Fruit fly (Drosophila melanogaster) whole organism, embryonic: ENCODE results near the gene Rsbp15.

Source experiments
- Adf1 ChIP-seq: fragments of 200-800 bp; sonication (Bioruptor generic); IDR thresholded peaks from 2 replicates; pipeline ENCODE4 v1.3.6; 2022; ENCODE audit warnings: missing biosample characterization, missing genetic modification characterization
- Atf6 ChIP-seq: fragments of 200-800 bp; sonication (Bioruptor generic); IDR thresholded peaks from 2 replicates; pipeline ENCODE4 v1.3.6; 2022; ENCODE audit warnings: missing biosample characterization, missing genetic modification characterization
- CG10979 ChIP-seq: fragments of 200-800 bp; sonication (Bioruptor generic); optimal IDR thresholded peaks from 2 replicates; lab custom pipeline; 2018; ENCODE audit warnings: missing biosample characterization, mild to moderate bottlenecking, missing genetic modification characterization, moderate library complexity
- CG11723 ChIP-seq: fragments of 200-800 bp; sonication (Bioruptor generic); optimal IDR thresholded peaks from 2 replicates; lab custom pipeline; 2017; ENCODE audit warnings: missing biosample characterization, mild to moderate bottlenecking, missing genetic modification characterization
- CG12236 ChIP-seq: fragments of 200-800 bp; sonication (Bioruptor generic); optimal IDR thresholded peaks from 2 replicates; lab custom pipeline; 2016; ENCODE audit warnings: missing biosample characterization, missing genetic modification characterization
- CG12659 ChIP-seq: fragments of 200-800 bp; sonication (Bioruptor generic); optimal IDR thresholded peaks from 3 replicates; lab custom pipeline; 2017; ENCODE audit warnings: mild to moderate bottlenecking, missing biosample characterization, missing genetic modification reagents, missing genetic modification characterization
- CG13296 ChIP-seq: fragments of 200-800 bp; sonication (Bioruptor generic); optimal IDR thresholded peaks from 3 replicates; lab custom pipeline; 2018; ENCODE audit warnings: missing biosample characterization, mild to moderate bottlenecking, missing genetic modification characterization
- CG13775 ChIP-seq: fragments of 200-800 bp; sonication (Bioruptor generic); optimal IDR thresholded peaks from 3 replicates; lab custom pipeline; 2017; ENCODE audit warnings: missing biosample characterization, mild to moderate bottlenecking, missing genetic modification characterization
- CG15269 ChIP-seq: fragments of 200-800 bp; sonication (Bioruptor generic); optimal IDR thresholded peaks from 2 replicates; lab custom pipeline; 2018; ENCODE audit warnings: missing biosample characterization, mild to moderate bottlenecking, missing genetic modification characterization, moderate library complexity
- CG16779 ChIP-seq: fragments of 200-800 bp; sonication (Bioruptor generic); IDR thresholded peaks from 2 replicates; pipeline ENCODE4 v1.3.6; 2022; ENCODE audit warnings: missing biosample characterization, missing genetic modification characterization
- CG17186 ChIP-seq: fragments of 200-800 bp; sonication (Bioruptor generic); optimal IDR thresholded peaks from 3 replicates; lab custom pipeline; 2017; ENCODE audit warnings: missing biosample characterization, missing genetic modification reagents, missing genetic modification characterization
- CG17802 ChIP-seq: fragments of 200-800 bp; sonication (Bioruptor generic); optimal IDR thresholded peaks from 2 replicates; lab custom pipeline; 2018; ENCODE audit warnings: missing biosample characterization, mild to moderate bottlenecking, missing genetic modification characterization, moderate library complexity
- CG2202 ChIP-seq: fragments of 200-800 bp; sonication (Bioruptor generic); optimal IDR thresholded peaks from 2 replicates; lab custom pipeline; 2018; ENCODE audit warnings: missing biosample characterization, mild to moderate bottlenecking, missing genetic modification characterization
- CG30020 ChIP-seq: fragments of 200-800 bp; optimal IDR thresholded peaks from 2 replicates; lab custom pipeline; 2019; ENCODE audit warnings: missing biosample characterization, mild to moderate bottlenecking, missing genetic modification characterization, moderate library complexity
- CG3995 ChIP-seq: fragments of 200-800 bp; sonication (Bioruptor generic); optimal IDR thresholded peaks from 3 replicates; lab custom pipeline; 2016; ENCODE audit warnings: missing biosample characterization, missing genetic modification characterization
- CG42726 ChIP-seq: fragments of 200-800 bp; sonication (Bioruptor generic); IDR thresholded peaks from 2 replicates; pipeline ENCODE4 v1.3.6; 2022; ENCODE audit warnings: missing biosample characterization, missing genetic modification characterization; ENCODE audit not compliant: partially characterized antibody
- CG4282 ChIP-seq: fragments of 200-800 bp; sonication (Bioruptor generic); optimal IDR thresholded peaks from 2 replicates; lab custom pipeline; 2016; ENCODE audit warnings: missing biosample characterization, missing genetic modification characterization
- CG4617 ChIP-seq: fragments of 200-800 bp; sonication (Bioruptor generic); optimal IDR thresholded peaks from 3 replicates; lab custom pipeline; 2016; ENCODE audit warnings: missing biosample characterization, missing genetic modification characterization, borderline replicate concordance
- CG6272 ChIP-seq: fragments of 200-800 bp; sonication (Bioruptor generic); IDR thresholded peaks from 2 replicates; pipeline ENCODE4 v1.3.6; 2022; ENCODE audit warnings: missing biosample characterization, missing genetic modification characterization
- Dek ChIP-seq: fragments of 200-800 bp; sonication (Bioruptor generic); optimal IDR thresholded peaks from 3 replicates; lab custom pipeline; 2019; ENCODE audit warnings: missing biosample characterization, mild to moderate bottlenecking, missing genetic modification characterization, moderate library complexity
- Dp ChIP-seq: fragments of 200-800 bp; sonication (Bioruptor generic); optimal IDR thresholded peaks from 2 replicates; lab custom pipeline; 2018; ENCODE audit warnings: missing biosample characterization, mild to moderate bottlenecking, missing genetic modification characterization, moderate library complexity
- E2f2 ChIP-seq: fragments of 200-800 bp; sonication (Bioruptor generic); IDR thresholded peaks from 2 replicates; pipeline ENCODE4 v1.3.6; 2022; ENCODE audit warnings: missing biosample characterization, missing genetic modification characterization
- HHEX ChIP-seq: fragments of 200-800 bp; sonication (Bioruptor generic); optimal IDR thresholded peaks from 3 replicates; lab custom pipeline; 2017; ENCODE audit warnings: missing biosample characterization, mild to moderate bottlenecking, missing genetic modification characterization, missing genetic modification reagents
- HmgZ ChIP-seq: fragments of 200-800 bp; sonication (Bioruptor generic); optimal IDR thresholded peaks from 2 replicates; lab custom pipeline; 2018; ENCODE audit warnings: missing biosample characterization, mild to moderate bottlenecking, missing genetic modification characterization
- Jarid2 ChIP-seq: fragments of 200-800 bp; sonication (Bioruptor generic); optimal IDR thresholded peaks from 3 replicates; lab custom pipeline; 2017; ENCODE audit warnings: mild to moderate bottlenecking, missing biosample characterization, missing genetic modification reagents, missing genetic modification characterization
- Kr ChIP-seq: fragments of 200-800 bp; sonication (Bioruptor generic); optimal IDR thresholded peaks from 2 replicates; lab custom pipeline; 2017; ENCODE audit warnings: missing biosample characterization, mild to moderate bottlenecking, missing genetic modification characterization
- Lim3 ChIP-seq: fragments of 200-800 bp; sonication (Bioruptor generic); IDR thresholded peaks from 2 replicates; pipeline ENCODE4 v1.3.6; 2022; ENCODE audit warnings: missing biosample characterization, missing genetic modification characterization
- MESR4 ChIP-seq: fragments of 200-800 bp; sonication (Bioruptor generic); optimal IDR thresholded peaks from 2 replicates; lab custom pipeline; 2018; ENCODE audit warnings: missing biosample characterization, mild to moderate bottlenecking, missing genetic modification characterization, moderate library complexity
- Mad ChIP-seq: fragments of 200-800 bp; sonication (Bioruptor generic); optimal IDR thresholded peaks from 2 replicates; lab custom pipeline; 2016; ENCODE audit warnings: missing biosample characterization, missing genetic modification characterization
- NC2α ChIP-seq: fragments of 200-800 bp; sonication (Bioruptor generic); optimal IDR thresholded peaks from 2 replicates; lab custom pipeline; 2016; ENCODE audit warnings: missing biosample characterization, missing genetic modification characterization
- Nf-YA ChIP-seq: fragments of 200-800 bp; sonication (Bioruptor generic); IDR thresholded peaks from 2 replicates; pipeline ENCODE4 v1.3.6; 2022; ENCODE audit warnings: missing biosample characterization, missing genetic modification characterization
- Ravus ChIP-seq: fragments of 200-800 bp; sonication (Bioruptor generic); IDR thresholded peaks from 2 replicates; pipeline ENCODE4 v1.3.6; 2022; ENCODE audit warnings: missing biosample characterization, missing genetic modification characterization
- Scr ChIP-seq: fragments of 200-800 bp; sonication (Bioruptor generic); IDR thresholded peaks from 2 replicates; pipeline ENCODE4 v1.3.6; 2022; ENCODE audit warnings: missing biosample characterization, missing genetic modification characterization; ENCODE audit not compliant: partially characterized antibody
- Xrp1 ChIP-seq: fragments of 200-800 bp; sonication (Bioruptor generic); IDR thresholded peaks from 2 replicates; pipeline ENCODE4 v1.3.6; 2022; ENCODE audit warnings: missing biosample characterization, missing genetic modification characterization
- ap ChIP-seq: fragments of 200-800 bp; sonication (Bioruptor generic); IDR thresholded peaks from 2 replicates; pipeline ENCODE4 v1.3.6; 2022; ENCODE audit warnings: missing biosample characterization, missing genetic modification characterization
- az2 ChIP-seq: fragments of 200-800 bp; sonication (Bioruptor generic); optimal IDR thresholded peaks from 3 replicates; lab custom pipeline; 2016; ENCODE audit warnings: missing biosample characterization, missing genetic modification characterization
- bowl ChIP-seq: fragments of 200-800 bp; sonication (Bioruptor generic); IDR thresholded peaks from 2 replicates; pipeline ENCODE4 v1.3.6; 2022; ENCODE audit warnings: missing biosample characterization, missing genetic modification characterization
- bsh ChIP-seq, 2 experiments: fragments of 200-800 bp; sonication (Bioruptor generic); optimal IDR thresholded peaks; 2 replicates each; lab custom pipeline; 2017 to 2018; ENCODE audit warnings: mild to moderate bottlenecking in 2 of 2, missing biosample characterization in 2 of 2, missing genetic modification characterization in 2 of 2, moderate library complexity in 1 of 2
- cwo ChIP-seq: fragments of 200-800 bp; sonication (Bioruptor generic); optimal IDR thresholded peaks from 3 replicates; lab custom pipeline; 2017; ENCODE audit warnings: missing biosample characterization, missing genetic modification characterization, mild to moderate bottlenecking, moderate library complexity, missing genetic modification reagents
- gcm2 ChIP-seq: fragments of 200-800 bp; sonication (Bioruptor generic); optimal IDR thresholded peaks from 2 replicates; lab custom pipeline; 2016; ENCODE audit warnings: missing biosample characterization, missing genetic modification characterization
- gsb-n ChIP-seq: fragments of 200-800 bp; sonication (Bioruptor generic); optimal IDR thresholded peaks from 3 replicates; lab custom pipeline; 2018; ENCODE audit warnings: missing biosample characterization, mild to moderate bottlenecking, missing genetic modification characterization
- ham ChIP-seq: fragments of 200-800 bp; sonication (Bioruptor generic); IDR thresholded peaks from 2 replicates; pipeline ENCODE4 v1.3.6; 2022; ENCODE audit warnings: missing biosample characterization, missing genetic modification characterization
- inv ChIP-seq: fragments of 200-800 bp; sonication (Bioruptor generic); IDR thresholded peaks from 2 replicates; pipeline ENCODE4 v1.3.6; 2022; ENCODE audit warnings: missing biosample characterization, missing genetic modification characterization; ENCODE audit not compliant: partially characterized antibody
- jumu ChIP-seq: fragments of 200-800 bp; sonication (Bioruptor generic); optimal IDR thresholded peaks from 3 replicates; lab custom pipeline; 2016; ENCODE audit warnings: missing biosample characterization, missing genetic modification characterization
- kah ChIP-seq: fragments of 200-800 bp; sonication (Bioruptor generic); optimal IDR thresholded peaks from 2 replicates; lab custom pipeline; 2018; ENCODE audit warnings: missing biosample characterization, mild to moderate bottlenecking, missing genetic modification characterization
- nerfin-1 ChIP-seq: fragments of 200-800 bp; sonication (Bioruptor generic); optimal IDR thresholded peaks from 3 replicates; lab custom pipeline; 2019; ENCODE audit warnings: missing biosample characterization, mild to moderate bottlenecking, missing genetic modification characterization, moderate library complexity
- onecut ChIP-seq: fragments of 200-800 bp; sonication (Bioruptor generic); IDR thresholded peaks from 2 replicates; pipeline ENCODE4 v1.3.6; 2022; ENCODE audit warnings: missing biosample characterization, missing genetic modification characterization
- seq ChIP-seq: fragments of 200-800 bp; sonication (Bioruptor generic); IDR thresholded peaks from 2 replicates; pipeline ENCODE4 v1.3.6; 2022; ENCODE audit warnings: missing biosample characterization, missing genetic modification characterization
- sim ChIP-seq: fragments of 200-800 bp; sonication (Bioruptor generic); IDR thresholded peaks from 2 replicates; pipeline ENCODE4 v1.3.6; 2022; ENCODE audit warnings: missing biosample characterization, missing genetic modification characterization
- slou ChIP-seq: fragments of 200-800 bp; sonication (Bioruptor generic); optimal IDR thresholded peaks from 3 replicates; lab custom pipeline; 2016; ENCODE audit warnings: missing biosample characterization, missing genetic modification characterization

Gene Rsbp15

dm6 chr3R:12221366-12221916 lies 746 bp upstream of the Rsbp15 start, which contains the start of gene CG4860 (continued):
- peak; percentile 57; the same call in 1 of the 2 replicates for TF ChIP-seq sim (GFP tag; lab: Robert Waterston, UW)
- peak; percentile 64 for TF ChIP-seq onecut
- TF ChIP-seq CG17802 (tag; lab: Kevin White, UChicago) = no peak
- peak; percentile 49 for TF ChIP-seq CG4282 (GFP tag; lab: Kevin White, UChicago)
- peak; percentile 69 for TF ChIP-seq Adf1 (GFP tag; lab: Robert Waterston, UW)
- peak; percentile 68 for TF ChIP-seq Nf-YA
- peak; percentile 84 for TF ChIP-seq slou (GFP tag; lab: Kevin White, UChicago)
- TF ChIP-seq inv (GFP tag; lab: Robert Waterston, UW) = no peak
- peak; percentile 73 for TF ChIP-seq ap (GFP tag; lab: Robert Waterston, UW)
- TF ChIP-seq CG11723 = peak; percentile 57
- peak; percentile 91 for TF ChIP-seq CG12659
- TF ChIP-seq Dek (tag; lab: Kevin White, UChicago) = peak; percentile 90
- TF ChIP-seq kah (GFP tag; lab: Kevin White, UChicago) = peak; percentile 63
- TF ChIP-seq az2 (GFP tag; lab: Kevin White, UChicago) = peak; percentile 91
- TF ChIP-seq MESR4 (GFP tag; lab: Kevin White, UChicago) = peak; percentile 19
- peak; percentile 56 for TF ChIP-seq NC2α (GFP tag; lab: Kevin White, UChicago)
- TF ChIP-seq jumu (GFP tag; lab: Kevin White, UChicago) = peak; percentile 85
- TF ChIP-seq gsb-n (tag; lab: Kevin White, UChicago) = peak; percentile 81
- TF ChIP-seq ham (GFP tag; lab: Robert Waterston, UW) = 0 out of 2 replicates have a peak, but pooled peaks have one; percentile 5
- no peak for TF ChIP-seq Dp (GFP tag; lab: Kevin White, UChicago)
- TF ChIP-seq CG6272 (GFP tag; lab: Robert Waterston, UW) = peak; percentile 80
- peak; percentile 27 for TF ChIP-seq CG3995
- TF ChIP-seq HmgZ (tag; lab: Kevin White, UChicago) = peak; percentile 77
- TF ChIP-seq Scr (GFP tag; lab: Robert Waterston, UW) = no peak
- TF ChIP-seq CG10979 = peak; percentile 76
- TF ChIP-seq CG13296 (GFP tag; lab: Kevin White, UChicago) = peak; percentile 84
- TF ChIP-seq cwo (GFP tag; lab: Kevin White, UChicago) = peak; percentile 80
- TF ChIP-seq Ravus = peak; percentile 40
- peak; percentile 50 to 86 for TF ChIP-seq bsh (GFP tag; optimal IDR thresholded peaks at IDR 0.05; lab: Kevin White, UChicago)
- TF ChIP-seq CG42726 (GFP tag; lab: Robert Waterston, UW) = no peak
- no peak for TF ChIP-seq nerfin-1 (tag; lab: Kevin White, UChicago)
- peak; percentile 77 for TF ChIP-seq seq
- TF ChIP-seq gcm2 = peak; percentile 68
- TF ChIP-seq E2f2 (GFP tag; lab: Robert Waterston, UW) = peak; percentile 60; the same call in 1 of the 2 replicates
- peak; percentile 78 for TF ChIP-seq CG13775 (GFP tag; lab: Kevin White, UChicago)
- peak; percentile 86 for TF ChIP-seq HHEX
- peak; percentile 77 for TF ChIP-seq CG16779
- TF ChIP-seq Lim3 (GFP tag; lab: Robert Waterston, UW) = no peak
- TF ChIP-seq Xrp1 = no peak; the same call in 1 of the 2 replicates
- peak; percentile 65 for TF ChIP-seq CG12236 (GFP tag; lab: Kevin White, UChicago)
- peak; percentile 93 for TF ChIP-seq CG15269 (tag; lab: Kevin White, UChicago)
- TF ChIP-seq CG2202 = peak; percentile 57
- TF ChIP-seq Atf6 = peak; percentile 89
- TF ChIP-seq CG17186 (GFP tag; lab: Kevin White, UChicago) = no peak
- TF ChIP-seq Jarid2 (GFP tag; lab: Kevin White, UChicago) = peak; percentile 38
- peak; percentile 79 for TF ChIP-seq Mad (GFP tag; lab: Kevin White, UChicago)
- TF ChIP-seq Kr = no peak
- TF ChIP-seq CG4617 (GFP tag; lab: Kevin White, UChicago) = peak; percentile 53
- peak; percentile 24; the same call in 1 of the 2 replicates for TF ChIP-seq bowl (GFP tag; lab: Robert Waterston, UW)
- TF ChIP-seq CG30020 (tag; lab: Kevin White, UChicago) = no peak
